Fruit fly (Drosophila melanogaster) whole organism, embryonic: ENCODE results near the gene Ilp5.

Experiments used
- Abd-B ChIP-seq: fragments of 200-800 bp; sonication (Bioruptor generic); optimal IDR thresholded peaks from 2 replicates; lab custom pipeline; 2018; ENCODE audit warnings: missing biosample characterization, mild to moderate bottlenecking, missing genetic modification characterization, moderate library complexity
- Aef1 ChIP-seq: fragments of 200-800 bp; sonication (Bioruptor generic); IDR thresholded peaks from 3 replicates; pipeline ENCODE4 v1.3.6; 2022; ENCODE audit warnings: missing biosample characterization, missing genetic modification characterization
- BEAF-32 ChIP-seq: fragments of 200-800 bp; sonication (Bioruptor generic); optimal IDR thresholded peaks from 3 replicates; lab custom pipeline; 2017; ENCODE audit warnings: missing biosample characterization, missing genetic modification characterization, mild to moderate bottlenecking, moderate library complexity, missing genetic modification reagents
- CG10979 ChIP-seq: fragments of 200-800 bp; sonication (Bioruptor generic); optimal IDR thresholded peaks from 2 replicates; lab custom pipeline; 2018; ENCODE audit warnings: missing biosample characterization, mild to moderate bottlenecking, missing genetic modification characterization, moderate library complexity
- CG11247 ChIP-seq: fragments of 200-800 bp; sonication (Bioruptor generic); IDR thresholded peaks from 2 replicates; pipeline ENCODE4 v1.3.6; 2022; ENCODE audit warnings: missing biosample characterization, missing genetic modification characterization
- CG12104 ChIP-seq: fragments of 200-800 bp; sonication (Bioruptor generic); optimal IDR thresholded peaks from 3 replicates; lab custom pipeline; 2016; ENCODE audit warnings: missing biosample characterization, missing genetic modification characterization
- CG12236 ChIP-seq: fragments of 200-800 bp; sonication (Bioruptor generic); optimal IDR thresholded peaks from 2 replicates; lab custom pipeline; 2016; ENCODE audit warnings: missing biosample characterization, missing genetic modification characterization
- CG13894 ChIP-seq: fragments of 200-800 bp; sonication (Bioruptor generic); optimal IDR thresholded peaks from 3 replicates; lab custom pipeline; 2018; ENCODE audit warnings: missing biosample characterization, mild to moderate bottlenecking, missing genetic modification characterization, moderate library complexity
- CG16815 ChIP-seq: fragments of 200-800 bp; sonication (Bioruptor generic); optimal IDR thresholded peaks from 3 replicates; lab custom pipeline; 2017; ENCODE audit warnings: missing biosample characterization, mild to moderate bottlenecking, missing genetic modification characterization
- CG2202 ChIP-seq: fragments of 200-800 bp; sonication (Bioruptor generic); optimal IDR thresholded peaks from 2 replicates; lab custom pipeline; 2018; ENCODE audit warnings: missing biosample characterization, mild to moderate bottlenecking, missing genetic modification characterization
- CG31365 ChIP-seq: fragments of 200-800 bp; sonication (Bioruptor generic); optimal IDR thresholded peaks from 2 replicates; lab custom pipeline; 2018; ENCODE audit warnings: missing biosample characterization, mild to moderate bottlenecking, missing genetic modification characterization
- CG32767 ChIP-seq: fragments of 200-800 bp; sonication (Bioruptor generic); IDR thresholded peaks from 2 replicates; pipeline ENCODE4 v1.3.6; 2022; ENCODE audit warnings: missing biosample characterization, missing genetic modification characterization
- CG33213 ChIP-seq: fragments of 200-800 bp; sonication (Bioruptor generic); optimal IDR thresholded peaks from 3 replicates; lab custom pipeline; 2016; ENCODE audit warnings: missing biosample characterization, missing genetic modification characterization
- CG4404 ChIP-seq: fragments of 200-800 bp; sonication (Bioruptor generic); IDR thresholded peaks from 2 replicates; pipeline ENCODE4 v1.3.6; 2022; ENCODE audit warnings: missing biosample characterization, missing genetic modification characterization
- CG4730 ChIP-seq: fragments of 200-800 bp; sonication (Bioruptor generic); IDR thresholded peaks from 2 replicates; pipeline ENCODE4 v1.3.6; 2022; ENCODE audit warnings: missing biosample characterization, missing genetic modification characterization
- CG6765 ChIP-seq: fragments of 200-800 bp; sonication (Bioruptor generic); optimal IDR thresholded peaks from 3 replicates; lab custom pipeline; 2017; ENCODE audit warnings: missing biosample characterization, mild to moderate bottlenecking, missing genetic modification characterization
- CG8388 ChIP-seq: fragments of 200-800 bp; sonication (Bioruptor generic); optimal IDR thresholded peaks from 2 replicates; lab custom pipeline; 2019; ENCODE audit warnings: missing biosample characterization, mild to moderate bottlenecking, missing genetic modification characterization, moderate library complexity
- CG8478 ChIP-seq: fragments of >200 bp; optimal IDR thresholded peaks from 2 replicates; lab custom pipeline; 2018
- CG9817 ChIP-seq: fragments of 200-800 bp; sonication (Bioruptor generic); optimal IDR thresholded peaks from 2 replicates; lab custom pipeline; 2018; ENCODE audit warnings: missing biosample characterization, mild to moderate bottlenecking, missing genetic modification characterization, moderate library complexity
- CoRest ChIP-seq: fragments of 200-800 bp; sonication (Bioruptor generic); optimal IDR thresholded peaks from 3 replicates; lab custom pipeline; 2018; ENCODE audit warnings: missing biosample characterization, mild to moderate bottlenecking, missing genetic modification characterization, moderate library complexity
- D19B ChIP-seq: fragments of 200-800 bp; sonication (Bioruptor generic); optimal IDR thresholded peaks from 2 replicates; lab custom pipeline; 2017; ENCODE audit warnings: missing biosample characterization, mild to moderate bottlenecking, missing genetic modification characterization
- Fer2 ChIP-seq: fragments of 200-800 bp; sonication (Bioruptor generic); optimal IDR thresholded peaks from 2 replicates; lab custom pipeline; 2018; ENCODE audit warnings: missing biosample characterization, mild to moderate bottlenecking, missing genetic modification characterization, moderate library complexity
- HHEX ChIP-seq: fragments of 200-800 bp; sonication (Bioruptor generic); optimal IDR thresholded peaks from 3 replicates; lab custom pipeline; 2017; ENCODE audit warnings: missing biosample characterization, mild to moderate bottlenecking, missing genetic modification characterization, missing genetic modification reagents
- HLHmδ ChIP-seq: fragments of 200-800 bp; sonication (Bioruptor generic); optimal IDR thresholded peaks from 2 replicates; lab custom pipeline; 2018; ENCODE audit warnings: missing biosample characterization, mild to moderate bottlenecking, missing genetic modification characterization, moderate library complexity
- HmgZ ChIP-seq: fragments of 200-800 bp; sonication (Bioruptor generic); optimal IDR thresholded peaks from 2 replicates; lab custom pipeline; 2018; ENCODE audit warnings: missing biosample characterization, mild to moderate bottlenecking, missing genetic modification characterization
- Hmx ChIP-seq: fragments of 200-800 bp; sonication (Bioruptor generic); optimal IDR thresholded peaks from 2 replicates; lab custom pipeline; 2016; ENCODE audit warnings: missing biosample characterization, missing genetic modification characterization
- Kr ChIP-seq: fragments of 200-800 bp; sonication (Bioruptor generic); optimal IDR thresholded peaks from 2 replicates; lab custom pipeline; 2017; ENCODE audit warnings: missing biosample characterization, mild to moderate bottlenecking, missing genetic modification characterization
- MTF-1 ChIP-seq: fragments of 200-800 bp; sonication (Bioruptor generic); optimal IDR thresholded peaks from 2 replicates; lab custom pipeline; 2018; ENCODE audit warnings: missing biosample characterization, mild to moderate bottlenecking, missing genetic modification characterization, borderline replicate concordance
- Oli ChIP-seq: fragments of 200-800 bp; sonication (Bioruptor generic); optimal IDR thresholded peaks from 2 replicates; lab custom pipeline; 2018; ENCODE audit warnings: missing biosample characterization, mild to moderate bottlenecking, missing genetic modification characterization, moderate library complexity
- Trl ChIP-seq, 3 experiments: fragments of >200 bp in 2 of 3; fragments of 200-800 bp in 1 of 3; sonication (Bioruptor generic) in 1 of 3; optimal IDR thresholded peaks; 2 replicates in 1 of 3; 3 replicates in 2 of 3; lab custom pipeline; 2016 to 2017; ENCODE audit warnings: missing biosample characterization in 1 of 3, missing genetic modification characterization in 1 of 3
- al ChIP-seq: fragments of 200-800 bp; sonication (Bioruptor generic); IDR thresholded peaks from 2 replicates; pipeline ENCODE4 v1.3.6; 2022; ENCODE audit warnings: missing biosample characterization, missing genetic modification characterization
- chm ChIP-seq: fragments of 200-800 bp; sonication (Bioruptor generic); IDR thresholded peaks from 2 replicates; pipeline ENCODE4 v1.3.6; 2022; ENCODE audit warnings: missing biosample characterization, missing genetic modification characterization
- crol ChIP-seq: fragments of 200-800 bp; sonication (Bioruptor generic); IDR thresholded peaks from 2 replicates; pipeline ENCODE4 v1.3.6; 2022; ENCODE audit warnings: missing biosample characterization, missing genetic modification characterization
- emc ChIP-seq: fragments of 200-800 bp; sonication (Bioruptor generic); optimal IDR thresholded peaks from 2 replicates; lab custom pipeline; 2016; ENCODE audit warnings: missing biosample characterization, missing genetic modification characterization
- fd102C ChIP-seq: fragments of 200-800 bp; sonication (Bioruptor generic); optimal IDR thresholded peaks from 2 replicates; lab custom pipeline; 2018; ENCODE audit warnings: missing biosample characterization, mild to moderate bottlenecking, missing genetic modification characterization, moderate library complexity
- gem ChIP-seq: fragments of 200-800 bp; sonication (Bioruptor generic); optimal IDR thresholded peaks from 2 replicates; lab custom pipeline; 2019; ENCODE audit warnings: missing biosample characterization, mild to moderate bottlenecking, missing genetic modification characterization, moderate library complexity
- gro ChIP-seq: fragments of 200-800 bp; sonication (Bioruptor generic); optimal IDR thresholded peaks from 2 replicates; lab custom pipeline; 2016; ENCODE audit warnings: missing biosample characterization, missing genetic modification characterization
- ind ChIP-seq: fragments of 200-800 bp; sonication (Bioruptor generic); optimal IDR thresholded peaks from 3 replicates; lab custom pipeline; 2016; ENCODE audit warnings: missing biosample characterization, missing genetic modification characterization
- jumu ChIP-seq: fragments of 200-800 bp; sonication (Bioruptor generic); optimal IDR thresholded peaks from 3 replicates; lab custom pipeline; 2016; ENCODE audit warnings: missing biosample characterization, missing genetic modification characterization
- p53 ChIP-seq: fragments of 200-800 bp; sonication (Bioruptor generic); optimal IDR thresholded peaks from 2 replicates; lab custom pipeline; 2016; ENCODE audit warnings: missing biosample characterization, missing genetic modification characterization
- pnt ChIP-seq: fragments of 200-800 bp; sonication (Bioruptor generic); optimal IDR thresholded peaks from 3 replicates; lab custom pipeline; 2016; ENCODE audit warnings: missing biosample characterization, missing genetic modification characterization
- pum ChIP-seq: fragments of 200-800 bp; sonication (Bioruptor generic); optimal IDR thresholded peaks from 2 replicates; lab custom pipeline; 2016; ENCODE audit warnings: missing biosample characterization, missing genetic modification characterization
- pzg ChIP-seq: fragments of 200-800 bp; sonication (Bioruptor generic); optimal IDR thresholded peaks from 3 replicates; lab custom pipeline; 2018; ENCODE audit warnings: missing biosample characterization, mild to moderate bottlenecking, missing genetic modification characterization, moderate library complexity
- ro ChIP-seq: fragments of 200-800 bp; sonication (Bioruptor generic); IDR thresholded peaks from 2 replicates; pipeline ENCODE4 v1.3.6; 2022; ENCODE audit warnings: missing biosample characterization, missing genetic modification characterization
- stc ChIP-seq: fragments of 200-800 bp; sonication (Bioruptor generic); IDR thresholded peaks from 2 replicates; pipeline ENCODE4 v1.3.6; 2022; ENCODE audit warnings: missing biosample characterization, missing genetic modification characterization
- tna ChIP-seq: fragments of 200-800 bp; sonication (Bioruptor generic); IDR thresholded peaks from 2 replicates; pipeline ENCODE4 v1.3.6; 2022; ENCODE audit warnings: missing biosample characterization, missing genetic modification characterization; ENCODE audit not compliant: partially characterized antibody
- trem ChIP-seq: fragments of 200-800 bp; optimal IDR thresholded peaks from 3 replicates; lab custom pipeline; 2019; ENCODE audit warnings: missing biosample characterization, mild to moderate bottlenecking, missing genetic modification characterization, moderate library complexity
- vnd ChIP-seq: fragments of 200-800 bp; sonication (Bioruptor generic); IDR thresholded peaks from 3 replicates; pipeline ENCODE4 v1.3.6; 2022; ENCODE audit warnings: missing biosample characterization, missing genetic modification characterization; ENCODE audit not compliant: partially characterized antibody
- wek ChIP-seq: fragments of 200-800 bp; sonication (Bioruptor generic); optimal IDR thresholded peaks from 3 replicates; lab custom pipeline; 2018; ENCODE audit warnings: missing biosample characterization, mild to moderate bottlenecking, missing genetic modification characterization, moderate library complexity

Ilp5 gene

dm6 chr3L:9854583-9855519 lies 31.2 kb upstream of the Ilp5 start, which contains the start of gene RasGAP1 (continued):
- TF ChIP-seq gro (GFP tag; lab: Kevin White, UChicago) (peak; percentile 33), chm (GFP tag; lab: Robert Waterston, UW) (peak; percentile 52), ro (GFP tag; lab: Robert Waterston, UW) (no peak), vnd (no peak), stc (GFP tag; lab: Robert Waterston, UW) (no peak), Fer2 (no peak), D19B (GFP tag; lab: Kevin White, UChicago) (no peak), pnt (GFP tag; lab: Kevin White, UChicago) (no peak), wek (GFP tag; lab: Kevin White, UChicago) (no peak), CG31365 (tag; lab: Kevin White, UChicago) (no peak), HmgZ (no peak), HHEX (peak; percentile 5), Kr (GFP tag; lab: Kevin White, UChicago) (no peak), CoRest (tag; lab: Kevin White, UChicago) (peak; percentile 7), CG4404 (no peak), gem (no peak), ind (GFP tag; lab: Kevin White, UChicago) (no peak), CG33213 (GFP tag; lab: Kevin White, UChicago) (no peak), CG10979 (tag; lab: Kevin White, UChicago) (no peak), CG9817 (tag; lab: Kevin White, UChicago) (peak; percentile 9), Oli (tag; lab: Kevin White, UChicago) (no peak), CG32767 (no peak), tna (GFP tag; lab: Robert Waterston, UW) (no peak), crol (GFP tag; lab: Robert Waterston, UW) (no peak), Abd-B (GFP tag; lab: Kevin White, UChicago) (peak; percentile 15), Trl (optimal IDR thresholded peaks at IDR 0.05; lab: Kevin White, UChicago) (no peak), Trl (GFP tag; optimal IDR thresholded peaks at IDR 0.05; lab: Kevin White, UChicago) (no peak), BEAF-32 (peak; percentile 61), CG12104 (GFP tag; lab: Kevin White, UChicago) (no peak), pzg (GFP tag; lab: Kevin White, UChicago) (peak; percentile 66), CG6765 (GFP tag; lab: Kevin White, UChicago) (no peak), pum (GFP tag; lab: Kevin White, UChicago) (no peak), CG2202 (tag; lab: Kevin White, UChicago) (no peak), CG11247 (GFP tag; lab: Robert Waterston, UW) (no peak), trem (no peak), MTF-1 (GFP tag; lab: Kevin White, UChicago) (peak; percentile 13), CG4730 (no peak), Hmx (GFP tag; lab: Kevin White, UChicago) (no peak), HLHmδ (GFP tag; lab: Kevin White, UChicago) (peak; percentile 47), CG8388 (GFP tag; lab: Kevin White, UChicago) (no peak), Aef1 (peak; percentile 77), jumu (peak; percentile 18), fd102C (no peak), CG16815 (no peak), CG13894 (peak; percentile 11), p53 (GFP tag; lab: Kevin White, UChicago) (no peak), al (GFP tag; lab: Robert Waterston, UW) (no peak), emc (GFP tag; lab: Kevin White, UChicago) (no peak), CG8478 (lab: Kevin White, UChicago) (peak; percentile 72), CG12236 (GFP tag; lab: Kevin White, UChicago) (no peak)
